Fruit fly (Drosophila melanogaster): Measurements from ENCODE around the gene CG12535.
A peak's percentile ranks its signal among the peaks of the same experiment; 100 is the strongest.

CG12535 gene

DNA sequence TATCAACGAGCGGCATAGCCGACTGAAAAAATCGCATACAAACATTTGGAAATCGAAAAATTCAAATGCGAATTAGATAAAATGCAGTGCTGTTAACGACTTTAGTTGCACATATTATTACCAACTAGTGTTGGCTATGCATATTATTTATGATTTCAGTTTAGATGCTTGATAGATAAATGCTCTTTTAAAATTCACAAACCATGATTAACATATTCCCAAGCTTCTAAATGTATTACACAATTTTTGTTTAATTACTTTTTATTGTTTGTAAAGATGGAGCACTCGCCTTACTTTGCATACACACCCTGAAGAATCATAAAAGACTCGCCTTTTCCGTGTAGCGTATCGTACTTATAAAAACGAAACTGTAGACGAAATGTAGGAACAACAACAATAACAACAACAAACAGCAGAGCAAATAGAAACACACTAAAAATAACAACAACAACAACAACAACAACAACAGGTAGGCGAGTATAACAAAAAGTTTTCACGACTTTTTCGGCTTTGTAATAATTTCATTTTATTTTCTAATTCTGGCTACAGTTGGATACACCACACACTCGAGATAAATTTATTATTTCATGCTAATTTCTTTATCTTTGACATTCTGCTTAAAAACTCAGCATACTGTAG, 88.2 kb downstream of the CG12535 start (continued):
- peak; percentile 28 for TF ChIP-seq Nf-YB (GFP tag; optimal IDR thresholded peaks at IDR 0.05)
- no peak for TF ChIP-seq zfh1 (GFP tag; IDR thresholded peaks at IDR 0.05)
- no peak for TF ChIP-seq sens-2 (GFP tag; IDR thresholded peaks at IDR 0.05)
- peak; percentile 47 for TF ChIP-seq Ssrp (tag; optimal IDR thresholded peaks at IDR 0.05)
- TF ChIP-seq CG18476 (GFP tag; optimal IDR thresholded peaks at IDR 0.05): peak; percentile 16
- no peak for TF ChIP-seq lbe (GFP tag; optimal IDR thresholded peaks at IDR 0.05)
- no peak for TF ChIP-seq Sin3A (optimal IDR thresholded peaks at IDR 0.05)
- TF ChIP-seq CG9727 (GFP tag; optimal IDR thresholded peaks at IDR 0.05): peak; percentile 73
- no peak for TF ChIP-seq CG13287 (GFP tag; IDR thresholded peaks at IDR 0.05; ENCODE audit: partially characterized antibody)
- TF ChIP-seq CG1602 (GFP tag; optimal IDR thresholded peaks at IDR 0.05): peak; percentile 65
- no peak for TF ChIP-seq YL-1 (GFP tag; optimal IDR thresholded peaks at IDR 0.05)
- TF ChIP-seq NC2β (GFP tag; optimal IDR thresholded peaks at IDR 0.05): peak; percentile 50
- TF ChIP-seq CG3163 (GFP tag; optimal IDR thresholded peaks at IDR 0.05): peak; percentile 33
- no peak for TF ChIP-seq unc-4 (GFP tag; IDR thresholded peaks at IDR 0.05; ENCODE audit: partially characterized antibody)
- peak; percentile 74 for TF ChIP-seq slbo (GFP tag; IDR thresholded peaks at IDR 0.05)
- TF ChIP-seq BEAF-32 (GFP tag; optimal IDR thresholded peaks at IDR 0.05): no peak
- peak; percentile 53 for TF ChIP-seq her (GFP tag; optimal IDR thresholded peaks at IDR 0.05)
- TF ChIP-seq ap (GFP tag; IDR thresholded peaks at IDR 0.05): no peak
- TF ChIP-seq kay (GFP tag; optimal IDR thresholded peaks at IDR 0.05): peak; percentile 8
- peak; percentile 48 for TF ChIP-seq CG6654 (GFP tag; optimal IDR thresholded peaks at IDR 0.05)
- TF ChIP-seq CG18262 (tag; optimal IDR thresholded peaks at IDR 0.05): peak; percentile 71
- no peak for TF ChIP-seq CG11085 (GFP tag; IDR thresholded peaks at IDR 0.05)
- TF ChIP-seq Kr (GFP tag; optimal IDR thresholded peaks at IDR 0.05): no peak
- peak; percentile 5 for TF ChIP-seq CG12236 (GFP tag; optimal IDR thresholded peaks at IDR 0.05)
- TF ChIP-seq scrt (GFP tag; optimal IDR thresholded peaks at IDR 0.05): peak; percentile 49
- TF ChIP-seq gcm (GFP tag; optimal IDR thresholded peaks at IDR 0.05): peak; percentile 28
- TF ChIP-seq gce (GFP tag; IDR thresholded peaks at IDR 0.05): no peak
- TF ChIP-seq CG6765 (GFP tag; optimal IDR thresholded peaks at IDR 0.05): peak; percentile 61
- TF ChIP-seq inv (GFP tag; IDR thresholded peaks at IDR 0.05; ENCODE audit: partially characterized antibody): no peak
- TF ChIP-seq Dip2 (GFP tag; IDR thresholded peaks at IDR 0.05): no peak
- no peak for TF ChIP-seq Taf1 (GFP tag; IDR thresholded peaks at IDR 0.05)
- TF ChIP-seq CG17829 (tag; optimal IDR thresholded peaks at IDR 0.05): peak; percentile 46
- TF ChIP-seq Xrp1 (GFP tag; IDR thresholded peaks at IDR 0.05): peak; percentile 31; the same call in 1 of the 2 replicates
- TF ChIP-seq CG11723 (GFP tag; optimal IDR thresholded peaks at IDR 0.05): peak; percentile 29
- peak; percentile 59 for TF ChIP-seq tio (GFP tag; optimal IDR thresholded peaks at IDR 0.05)
- no peak for TF ChIP-seq Dll (GFP tag; IDR thresholded peaks at IDR 0.05; ENCODE audit: partially characterized antibody)
- TF ChIP-seq NK7.1 (GFP tag; optimal IDR thresholded peaks at IDR 0.05): peak; percentile 44
- no peak for TF ChIP-seq gsb-n (tag; optimal IDR thresholded peaks at IDR 0.05)
- TF ChIP-seq Gsc (GFP tag; IDR thresholded peaks at IDR 0.05): no peak
- TF ChIP-seq fd102C (GFP tag; optimal IDR thresholded peaks at IDR 0.05): no peak
- peak; percentile 33 for TF ChIP-seq CG12299 (tag; optimal IDR thresholded peaks at IDR 0.05)
- 0 out of 2 replicates have a peak, but pooled peaks have one; percentile 10 for TF ChIP-seq E2f1 (GFP tag; IDR thresholded peaks at IDR 0.05)
- TF ChIP-seq Bdp1 (GFP tag; optimal IDR thresholded peaks at IDR 0.05): peak; percentile 1
- TF ChIP-seq disco-r (GFP tag; optimal IDR thresholded peaks at IDR 0.05): peak; percentile 60
- TF ChIP-seq CG15696 (tag; optimal IDR thresholded peaks at IDR 0.05): peak; percentile 25
- TF ChIP-seq CG17612 (GFP tag; IDR thresholded peaks at IDR 0.05): no peak
- peak; percentile 91 for TF ChIP-seq CG4360 (GFP tag; IDR thresholded peaks at IDR 0.05)
- peak; percentile 15 for TF ChIP-seq CG4617 (GFP tag; optimal IDR thresholded peaks at IDR 0.05; ENCODE audit: borderline replicate concordance)
- TF ChIP-seq psq (GFP tag; optimal IDR thresholded peaks at IDR 0.05): no peak
- no peak for TF ChIP-seq lov (optimal IDR thresholded peaks at IDR 0.05)
- TF ChIP-seq lov (GFP tag; IDR thresholded peaks at IDR 0.05): no peak
